Worm (Caenorhabditis elegans): Measurements from ENCODE around the gene C43F9.11.

DNA sequence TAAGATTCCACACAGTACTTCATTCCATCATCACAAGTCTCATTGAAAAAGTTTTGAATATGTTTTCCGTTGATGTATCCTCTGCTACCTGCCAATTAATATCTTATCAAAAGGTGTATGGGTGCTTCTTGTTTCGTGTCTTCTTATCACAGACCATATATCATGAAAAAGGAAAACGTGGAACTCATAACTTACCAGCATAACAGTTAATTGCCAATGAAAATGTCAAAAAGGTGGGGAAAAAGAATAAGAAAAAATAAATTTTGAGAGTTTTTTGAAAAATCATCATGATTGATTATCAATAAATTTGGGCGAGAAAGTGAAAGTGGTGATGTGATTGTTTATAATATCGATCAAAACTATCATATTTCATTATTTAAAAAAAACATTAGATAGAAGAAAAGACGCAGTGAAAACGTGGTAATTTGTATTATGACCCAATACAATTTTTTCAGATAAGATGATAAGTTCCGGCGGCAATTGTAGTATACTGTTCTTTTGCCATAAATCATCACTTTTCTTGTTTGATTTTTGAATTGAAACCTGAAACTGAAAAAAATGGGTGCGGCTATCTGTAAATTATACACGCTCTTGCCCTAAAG is 34.4 kb downstream of the C43F9.11 start, which contains the start of gene F56C4.4:
- TF ChIP-seq F44E2.7 (GFP tag; IDR thresholded peaks at IDR 0.05) (no peak), madf-9 (GFP tag; conservative IDR thresholded peaks at IDR 0.05) (no peak), jun-1 (tag; optimal IDR thresholded peaks at IDR 0.05) (no peak), zfp-2 (tag; optimal IDR thresholded peaks at IDR 0.05) (no peak), zag-1 (tag; optimal IDR thresholded peaks at IDR 0.05) (no peak), mdl-1 (tag; optimal IDR thresholded peaks at IDR 0.05) (no peak), ztf-11 (tag; optimal IDR thresholded peaks at IDR 0.05) (no peak), nhr-76 (tag; optimal IDR thresholded peaks at IDR 0.05) (no peak), Y48G9A.11 (GFP tag; IDR thresholded peaks at IDR 0.05) (no peak), lsy-2 (tag; optimal IDR thresholded peaks at IDR 0.05) (no peak), unc-39 (tag; optimal IDR thresholded peaks at IDR 0.05) (no peak), nhr-25 (tag; optimal IDR thresholded peaks at IDR 0.05; ENCODE audit: borderline replicate concordance, insufficient read depth) (no peak)

Measured in whole organism, L4 larva.